Worm (Caenorhabditis elegans) whole organism, midembryonic: Measurements from ENCODE around the gene add-2.

ENCODE experiments used
- flt-1 ChIP-seq: fragments of 200-800 bp; sonication (Bioruptor generic); IDR thresholded peaks from 2 replicates; pipeline ENCODE4 v1.3.6; 2022; ENCODE audit warnings: missing genetic modification characterization, missing compliant biosample characterization
- tab-1 ChIP-seq: fragments of 200-800 bp; sonication (Bioruptor generic); IDR thresholded peaks from 2 replicates; pipeline ENCODE4 v1.3.6; 2022; ENCODE audit warnings: missing genetic modification characterization, missing compliant biosample characterization

DNA sequence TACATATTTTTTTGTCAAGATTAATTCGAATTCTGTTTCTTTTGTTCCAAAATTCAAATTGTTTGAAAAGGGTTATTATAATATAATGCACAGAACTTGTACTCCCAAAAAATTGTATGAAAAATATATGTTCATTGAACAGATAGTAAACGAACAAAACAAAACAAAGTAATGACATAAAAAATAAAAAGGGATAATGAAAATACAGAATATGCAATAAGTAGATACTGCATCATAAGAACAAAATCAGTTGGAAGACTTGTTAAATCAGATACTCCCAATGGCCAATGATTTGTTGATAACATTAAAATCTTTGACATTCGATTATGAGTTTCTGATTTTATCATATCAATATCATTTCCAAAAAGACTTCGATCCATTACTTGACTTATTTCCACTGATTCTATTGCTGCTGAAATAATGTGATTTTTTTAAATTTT is 8.7 kb downstream of the add-2 start:
- TF ChIP-seq tab-1 (no peak), flt-1 (GFP tag; lab: Robert Waterston, UW) (no peak)
